Fruit fly (Drosophila melanogaster): ENCODE data around the gene CG5567.

Gene CG5567

dm6 chr3L:17802107-17802506, 41.2 kb downstream of the CG5567 start, which contains the start of gene NUCB1 (continued):
- TF ChIP-seq Trl (optimal IDR thresholded peaks at IDR 0.05): no peak
- TF ChIP-seq Trl (GFP tag; optimal IDR thresholded peaks at IDR 0.05): peak; percentile 36
- no peak for TF ChIP-seq CG10274 (GFP tag; optimal IDR thresholded peaks at IDR 0.05)
- peak; percentile 8 for TF ChIP-seq CG1233 (GFP tag; optimal IDR thresholded peaks at IDR 0.05)
- peak; percentile 37; the same call in 1 of the 2 replicates for TF ChIP-seq CG17328 (GFP tag; IDR thresholded peaks at IDR 0.05)
- TF ChIP-seq ERR (GFP tag; optimal IDR thresholded peaks at IDR 0.05): peak; percentile 34
- peak; percentile 33 for TF ChIP-seq fd3F (GFP tag; optimal IDR thresholded peaks at IDR 0.05)
- TF ChIP-seq her (GFP tag; optimal IDR thresholded peaks at IDR 0.05): no peak
- TF ChIP-seq esg (GFP tag; conservative IDR thresholded peaks at IDR 0.05): no peak
- TF ChIP-seq emc (GFP tag; optimal IDR thresholded peaks at IDR 0.05): no peak
- no peak for TF ChIP-seq chif (GFP tag; optimal IDR thresholded peaks at IDR 0.05)
- TF ChIP-seq zen2 (GFP tag; IDR thresholded peaks at IDR 0.05; ENCODE audit: partially characterized antibody): no peak
- TF ChIP-seq CG3065 (GFP tag; optimal IDR thresholded peaks at IDR 0.05): peak; percentile 18
- TF ChIP-seq Eip74EF (GFP tag; optimal IDR thresholded peaks at IDR 0.05): no peak
- TF ChIP-seq ftz-f1 (GFP tag; optimal IDR thresholded peaks at IDR 0.05): no peak
- TF ChIP-seq zfh1 (GFP tag; IDR thresholded peaks at IDR 0.05): 0 out of 3 replicates have a peak, but pooled peaks have one; percentile 13
- no peak for TF ChIP-seq yki (optimal IDR thresholded peaks at IDR 0.05)
- TF ChIP-seq crp (GFP tag; optimal IDR thresholded peaks at IDR 0.05): peak in 1 of 2 experiments; percentile 87
- TF ChIP-seq CG4328 (GFP tag; optimal IDR thresholded peaks at IDR 0.05): no peak
- no peak for TF ChIP-seq CG10321 (GFP tag; IDR thresholded peaks at IDR 0.05)
- TF ChIP-seq CG5245 (GFP tag; optimal IDR thresholded peaks at IDR 0.05): no peak
- peak in 1 of 2 experiments; percentile 74 for TF ChIP-seq tll (GFP tag; optimal IDR thresholded peaks at IDR 0.05)
- no peak for TF ChIP-seq CG7556 (GFP tag; optimal IDR thresholded peaks at IDR 0.05)
- TF ChIP-seq CG10366 (GFP tag; IDR thresholded peaks at IDR 0.05): peak; percentile 12; the same call in 1 of the 2 replicates
- peak in 1 of 2 experiments; percentile 22 for TF ChIP-seq Hr51 (GFP tag; optimal IDR thresholded peaks at IDR 0.05)
- no peak for TF ChIP-seq CG6683 (GFP tag; optimal IDR thresholded peaks at IDR 0.05)
- TF ChIP-seq CG17359 (tag; optimal IDR thresholded peaks at IDR 0.05): no peak
- TF ChIP-seq CG11696 (GFP tag; IDR thresholded peaks at IDR 0.05): no peak
- no peak for TF ChIP-seq CG13424 (tag; optimal IDR thresholded peaks at IDR 0.05)
- no peak for TF ChIP-seq Asciz (GFP tag; optimal IDR thresholded peaks at IDR 0.05)
- peak; percentile 48 for TF ChIP-seq CG8924 (tag; optimal IDR thresholded peaks at IDR 0.05)
- TF ChIP-seq grau (tag; optimal IDR thresholded peaks at IDR 0.05): no peak
- TF ChIP-seq pzg (GFP tag; optimal IDR thresholded peaks at IDR 0.05): peak; percentile 98
- peak; percentile 44 for TF ChIP-seq CG13624 (GFP tag; optimal IDR thresholded peaks at IDR 0.05)
- TF ChIP-seq CG11504 (tag; optimal IDR thresholded peaks at IDR 0.05): no peak
- no peak for TF ChIP-seq sc (optimal IDR thresholded peaks at IDR 0.05)
- no peak for TF ChIP-seq sc (GFP tag; optimal IDR thresholded peaks at IDR 0.05)
- TF ChIP-seq CG15011 (GFP tag; optimal IDR thresholded peaks at IDR 0.05): no peak
- TF ChIP-seq Pdp1 (GFP tag; optimal IDR thresholded peaks at IDR 0.05): no peak
- no peak for TF ChIP-seq Hand (GFP tag; optimal IDR thresholded peaks at IDR 0.05)
- peak; percentile 27 for TF ChIP-seq CG3995 (GFP tag; optimal IDR thresholded peaks at IDR 0.05)
- no peak for TF ChIP-seq lmd (GFP tag; IDR thresholded peaks at IDR 0.05)
- no peak for TF ChIP-seq lab (GFP tag; optimal IDR thresholded peaks at IDR 0.05)
- peak; percentile 18 for TF ChIP-seq CG3163 (GFP tag; optimal IDR thresholded peaks at IDR 0.05)
- no peak for TF ChIP-seq Gug (GFP tag; IDR thresholded peaks at IDR 0.05)
- peak; percentile 8 for TF ChIP-seq jumu (GFP tag; optimal IDR thresholded peaks at IDR 0.05)
- peak; percentile 63 for TF ChIP-seq CG17912 (GFP tag; optimal IDR thresholded peaks at IDR 0.05)
- TF ChIP-seq stwl (tag; optimal IDR thresholded peaks at IDR 0.05): peak; percentile 97
- peak; percentile 45 for TF ChIP-seq BEAF-32 (GFP tag; optimal IDR thresholded peaks at IDR 0.05)
- peak; percentile 85 for TF ChIP-seq Lhr (GFP tag; optimal IDR thresholded peaks at IDR 0.05)
